Worm (Caenorhabditis elegans): ENCODE results near the gene snx-17.
A peak's percentile ranks its signal among the peaks of the same experiment; 100 is the strongest.

DNA sequence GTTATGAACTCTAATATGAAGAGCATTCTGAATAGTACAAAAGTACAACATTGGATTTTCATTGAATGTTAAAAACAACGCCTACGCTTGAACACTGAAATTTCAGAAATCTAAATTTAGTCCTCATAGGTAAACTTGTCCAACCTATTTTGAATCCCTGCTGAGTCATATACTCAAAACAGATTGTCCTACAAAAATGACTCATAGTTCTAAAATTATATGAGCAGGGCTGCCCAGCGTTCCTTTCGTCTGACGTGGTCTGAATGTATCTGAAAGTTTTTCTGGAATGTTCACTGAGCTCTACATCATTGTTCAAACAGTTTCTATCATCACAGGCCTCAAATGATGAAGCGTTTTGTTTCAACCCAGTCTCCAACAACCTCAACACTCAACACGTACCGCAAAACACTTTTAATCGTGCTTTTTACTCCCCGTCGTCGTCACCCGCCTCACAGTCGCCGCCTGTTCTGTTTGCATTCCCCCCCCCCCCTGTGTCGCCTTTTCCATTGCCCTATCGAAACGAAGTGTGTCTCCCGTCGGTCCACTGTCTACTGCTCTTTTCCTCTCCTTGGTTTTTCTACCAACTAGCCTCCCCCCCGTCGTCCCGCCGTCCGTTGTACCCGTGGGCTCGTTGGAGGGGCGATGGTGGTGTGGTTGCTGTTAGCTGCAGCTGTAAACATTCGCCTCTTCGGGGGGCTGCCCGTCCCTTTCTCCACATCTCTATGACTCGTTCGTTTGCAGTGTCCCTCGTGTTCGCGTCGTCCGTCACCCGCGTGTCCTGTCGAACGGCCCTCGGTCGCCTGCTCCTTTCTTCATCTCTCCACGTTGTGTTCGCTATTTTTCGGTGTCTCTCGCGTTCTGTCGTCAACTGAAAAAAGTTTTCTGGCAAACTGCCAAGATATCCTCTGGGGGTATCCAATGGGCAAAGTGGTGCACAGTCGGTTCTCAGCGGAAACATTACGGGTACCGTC, 22.0 kb upstream of the snx-17 start:
- TF ChIP-seq ztf-4 (tag; optimal IDR thresholded peaks at IDR 0.05): no peak
- TF ChIP-seq nfya-1 (tag; optimal IDR thresholded peaks at IDR 0.05; ENCODE audit: insufficient read depth): peak; percentile 69
- TF ChIP-seq zag-1 (tag; optimal IDR thresholded peaks at IDR 0.05): no peak
- TF ChIP-seq unc-39 (tag; optimal IDR thresholded peaks at IDR 0.05): no peak
- peak; percentile 20 for TF ChIP-seq nhr-23 (tag; optimal IDR thresholded peaks at IDR 0.05)
- no peak for TF ChIP-seq nhr-12 (tag; optimal IDR thresholded peaks at IDR 0.05)
- TF ChIP-seq ceh-82 (tag; optimal IDR thresholded peaks at IDR 0.05): no peak
- TF ChIP-seq egl-27 (tag; optimal IDR thresholded peaks at IDR 0.05): no peak
- peak; percentile 89 for TF ChIP-seq pha-4 (tag; optimal IDR thresholded peaks at IDR 0.05)
- no peak for TF ChIP-seq nhr-237 (tag; optimal IDR thresholded peaks at IDR 0.05)
- TF ChIP-seq mdl-1 (tag; optimal IDR thresholded peaks at IDR 0.05): peak; percentile 91

Measured in whole organism, L3 larva.